Worm (Caenorhabditis elegans): ENCODE results near the gene M01B2.10.
"Not testable (repeated sequence)": the region's sequence is repeated elsewhere in the genome, so short reads cannot be mapped to it uniquely, and the experiment has no call there.

M01B2.10 gene

ce11 chrV:15211869-15212268 is 50.4 kb downstream of the M01B2.10 start, which contains the start of gene sri-24:
TSS of gene sri-24 (plus strand) at chrV:15212169.
- TF ChIP-seq cog-1 (tag; optimal IDR thresholded peaks at IDR 0.05); T22C8.4 (GFP tag; IDR thresholded peaks at IDR 0.05); flt-1 (GFP tag; IDR thresholded peaks at IDR 0.05): not testable (repeated sequence)
